Worm (Caenorhabditis elegans): ENCODE data around the gene fbxa-167.
A peak's percentile ranks its signal among the peaks of the same experiment; 100 is the strongest.

DNA sequence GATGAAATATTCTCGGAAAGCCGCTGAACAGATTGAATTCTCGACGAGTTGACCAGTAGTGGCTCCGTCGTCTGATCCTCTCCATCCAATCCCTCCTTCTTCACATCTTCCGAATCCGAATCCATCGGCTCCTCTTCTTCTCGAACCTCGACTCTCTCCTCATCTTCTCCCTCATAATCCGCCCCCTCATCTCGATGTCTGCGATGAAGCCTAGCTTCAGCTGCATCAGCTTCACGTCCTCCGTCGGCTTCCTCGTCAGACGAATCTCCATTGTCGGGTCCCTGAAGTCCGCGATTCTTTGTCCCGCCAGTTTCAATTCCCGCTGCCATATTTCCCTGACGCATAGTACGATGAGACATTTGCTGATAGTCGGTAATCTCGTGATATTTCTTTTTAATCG lies 44.3 kb downstream of the fbxa-167 start:
- TF ChIP-seq jun-1 (tag; optimal IDR thresholded peaks at IDR 0.05) (no peak), pha-4 (GFP tag; IDR thresholded peaks at IDR 0.05) (no peak), pha-4 (tag; optimal IDR thresholded peaks at IDR 0.05) (no peak), ama-1 (optimal IDR thresholded peaks at IDR 0.05) (no peak), ces-1 (GFP tag; optimal IDR thresholded peaks at IDR 0.05) (no peak), nhr-42 (GFP tag; IDR thresholded peaks at IDR 0.05) (peak; percentile 48; the same call in 1 of the 2 replicates), nhr-11 (tag; optimal IDR thresholded peaks at IDR 0.05) (no peak), fkh-10 (GFP tag; optimal IDR thresholded peaks at IDR 0.05) (no peak), lin-39 (tag; optimal IDR thresholded peaks at IDR 0.05) (no peak), nhr-28 (tag; optimal IDR thresholded peaks at IDR 0.05) (no peak), mep-1 (tag; optimal IDR thresholded peaks at IDR 0.05) (no peak), nhr-76 (tag; optimal IDR thresholded peaks at IDR 0.05) (no peak), skn-1 (tag; optimal IDR thresholded peaks at IDR 0.05) (no peak), Y5F2A.4 (GFP tag; optimal IDR thresholded peaks at IDR 0.05) (no peak), dve-1 (tag; optimal IDR thresholded peaks at IDR 0.05; ENCODE audit: insufficient read depth) (no peak)
